Worm (Caenorhabditis elegans): ENCODE results near the gene pqn-15.

Gene pqn-15

ce11 chrX:4306861-4307260 is at the start of gene pqn-15:
Gene pqn-15, minus strand, starts transcription at chrX:4306961.
- TF ChIP-seq jun-1 (tag; optimal IDR thresholded peaks at IDR 0.05): no peak
- no peak for TF ChIP-seq hlh-4 (tag; optimal IDR thresholded peaks at IDR 0.05)
- TF ChIP-seq alr-1 (tag; optimal IDR thresholded peaks at IDR 0.05; ENCODE audit: borderline replicate concordance): no peak
- no peak for TF ChIP-seq nhr-11 (tag; optimal IDR thresholded peaks at IDR 0.05)
- no peak for TF ChIP-seq C16A3.4 (tag; optimal IDR thresholded peaks at IDR 0.05)
- no peak for TF ChIP-seq tbx-2 (tag; optimal IDR thresholded peaks at IDR 0.05)
- no peak for TF ChIP-seq Y116A8C.19 (tag; optimal IDR thresholded peaks at IDR 0.05; ENCODE audit: borderline replicate concordance)
- TF ChIP-seq lin-35 (GFP tag; optimal IDR thresholded peaks at IDR 0.05): no peak
- TF ChIP-seq ztf-4 (tag; optimal IDR thresholded peaks at IDR 0.05): no peak
- no peak for TF ChIP-seq hlh-17 (GFP tag; optimal IDR thresholded peaks at IDR 0.05; ENCODE audit: borderline replicate concordance)
- TF ChIP-seq nhr-12 (tag; optimal IDR thresholded peaks at IDR 0.05): no peak
- TF ChIP-seq ceh-8 (GFP tag; optimal IDR thresholded peaks at IDR 0.05): no peak
- TF ChIP-seq mep-1 (tag; optimal IDR thresholded peaks at IDR 0.05): no peak
- TF ChIP-seq lin-39 (tag; optimal IDR thresholded peaks at IDR 0.05): no peak
- TF ChIP-seq F16B12.6 (tag; optimal IDR thresholded peaks at IDR 0.05): no peak
- TF ChIP-seq snu-23 (GFP tag; optimal IDR thresholded peaks at IDR 0.05): no peak
- no peak for TF ChIP-seq zag-1 (tag; optimal IDR thresholded peaks at IDR 0.05)
- TF ChIP-seq fkh-4 (tag; optimal IDR thresholded peaks at IDR 0.05; ENCODE audit: borderline replicate concordance): no peak

ce11 chrX:4353318-4353717 is 46.6 kb upstream of the pqn-15 start, which contains the start of gene col-165:
Gene col-165, plus strand, starts transcription at chrX:4353618.
- TF ChIP-seq snu-23 (GFP tag; optimal IDR thresholded peaks at IDR 0.05) (no peak), unc-98 (GFP tag; IDR thresholded peaks at IDR 0.05) (no peak), dpl-1 (GFP tag; optimal IDR thresholded peaks at IDR 0.05) (no peak), nhr-19 (GFP tag; conservative IDR thresholded peaks at IDR 0.05) (no peak), lin-15B (tag; optimal IDR thresholded peaks at IDR 0.05) (no peak), tlp-1 (tag; optimal IDR thresholded peaks at IDR 0.05) (no peak), jun-1 (tag; optimal IDR thresholded peaks at IDR 0.05) (no peak), rnt-1 (tag; optimal IDR thresholded peaks at IDR 0.05) (no peak), snpc-4 (tag; optimal IDR thresholded peaks at IDR 0.05) (no peak), hlh-4 (tag; optimal IDR thresholded peaks at IDR 0.05) (no peak), ets-5 (GFP tag; IDR thresholded peaks at IDR 0.05) (no peak), aha-1 (tag; optimal IDR thresholded peaks at IDR 0.05) (no peak), lsy-2 (tag; optimal IDR thresholded peaks at IDR 0.05) (no peak)

- TF ChIP-seq mdl-1 (tag; optimal IDR thresholded peaks at IDR 0.05) (no peak), nhr-20 (tag; optimal IDR thresholded peaks at IDR 0.05) (no peak), dpl-1 (GFP tag; optimal IDR thresholded peaks at IDR 0.05) (no peak), hlh-4 (tag; optimal IDR thresholded peaks at IDR 0.05) (no peak), lin-39 (tag; optimal IDR thresholded peaks at IDR 0.05) (no peak), aly-2 (tag; optimal IDR thresholded peaks at IDR 0.05) (no peak), nhr-85 (tag) (no peak), ets-5 (GFP tag; IDR thresholded peaks at IDR 0.05) (no peak), ceh-8 (GFP tag; optimal IDR thresholded peaks at IDR 0.05) (no peak), efl-3 (GFP tag; optimal IDR thresholded peaks at IDR 0.05) (no peak), C04F5.9 (tag; optimal IDR thresholded peaks at IDR 0.05) (no peak), pag-3 (tag; optimal IDR thresholded peaks at IDR 0.05; ENCODE audit: borderline replicate concordance, insufficient read depth) (no peak), nhr-28 (tag; optimal IDR thresholded peaks at IDR 0.05) (no peak), mef-2 (tag; optimal IDR thresholded peaks at IDR 0.05) (no peak), skn-1 (tag; optimal IDR thresholded peaks at IDR 0.05) (no peak), nhr-237 (tag; optimal IDR thresholded peaks at IDR 0.05) (no peak), lin-15B (tag; optimal IDR thresholded peaks at IDR 0.05) (no peak), vab-15 (tag; optimal IDR thresholded peaks at IDR 0.05) (no peak), fkh-8 (tag; optimal IDR thresholded peaks at IDR 0.05) (no peak), fkh-10 (GFP tag; optimal IDR thresholded peaks at IDR 0.05) (no peak)
Measured at ce11 chrX:4350198-4350597, 43.4 kb upstream of the pqn-15 start, which contains the start of gene F14H12.2. Gene F14H12.2, plus strand, starts transcription at chrX:4350498.

All from whole organism, L1 larva.